Worm (Caenorhabditis elegans) whole organism, L4/young adult: ENCODE results near the gene srx-137.

Experiments used
- W03F9.2 ChIP-seq: fragments of 150-350 bp; optimal IDR thresholded peaks from 2 replicates; lab custom pipeline; 2014; ENCODE audit warnings: missing biosample characterization, missing genetic modification characterization
- dao-5 ChIP-seq: sonication (generic microtip); optimal IDR thresholded peaks from 2 replicates; lab custom pipeline; 2016; ENCODE audit warnings: missing genotype, missing genetic modification characterization, moderate library complexity, missing compliant biosample characterization
- him-1 ChIP-seq: sonication (generic microtip); optimal IDR thresholded peaks from 2 replicates; lab custom pipeline; 2016; ENCODE audit warnings: missing genotype, missing genetic modification reagents, missing genetic modification characterization, missing compliant biosample characterization

DNA sequence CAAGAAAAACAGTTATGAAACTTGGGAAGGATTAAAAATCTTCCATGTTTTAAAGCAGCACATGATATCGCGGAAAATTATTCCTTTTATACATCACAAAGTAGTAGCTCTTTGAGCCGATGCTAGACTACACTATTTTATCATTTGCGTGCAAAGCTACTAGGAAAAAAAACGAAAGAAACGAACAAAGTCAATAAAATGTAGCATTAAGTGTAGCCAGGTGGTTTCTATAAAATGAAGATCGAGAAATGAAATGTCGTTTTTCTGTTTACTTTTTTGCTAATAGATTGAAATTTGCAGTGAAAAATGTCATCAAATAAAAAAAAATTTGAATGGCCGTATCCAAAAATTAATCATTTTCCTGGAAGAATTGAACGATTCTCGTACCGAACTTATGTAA lies 10.3 kb downstream of the srx-137 start, which contains the start of gene cpt-5:
- TF ChIP-seq W03F9.2 (no peak), him-1 (tag; lab: Kevin White, UChicago) (no peak), dao-5 (tag; lab: Kevin White, UChicago) (no peak)
